Worm (Caenorhabditis elegans): ENCODE measurements around the gene daf-3.

daf-3 gene

ce11 chrX:841393-841792 is 16.1 kb upstream of the daf-3 start, which contains the start of gene F39H12.3:
F39H12.3 (minus strand) TSS chrX:841493.
- no peak for TF ChIP-seq tbx-9 (tag; optimal IDR thresholded peaks at IDR 0.05; ENCODE audit: borderline replicate concordance)
- no peak for TF ChIP-seq lsy-27 (tag; optimal IDR thresholded peaks at IDR 0.05; ENCODE audit: borderline replicate concordance, insufficient read depth)
- no peak for TF ChIP-seq B0035.1 (tag; optimal IDR thresholded peaks at IDR 0.05)
- no peak for TF ChIP-seq ccch-3 (GFP tag; optimal IDR thresholded peaks at IDR 0.05)
- no peak for TF ChIP-seq zfh-2 (GFP tag; conservative IDR thresholded peaks at IDR 0.05)
- no peak for TF ChIP-seq him-1 (tag; optimal IDR thresholded peaks at IDR 0.05)
- no peak for TF ChIP-seq atf-7 (tag; optimal IDR thresholded peaks at IDR 0.05)
- no peak for TF ChIP-seq nhr-179 (tag; optimal IDR thresholded peaks at IDR 0.05)
- TF ChIP-seq ztf-26 (tag; optimal IDR thresholded peaks at IDR 0.05) = no peak
- TF ChIP-seq somi-1 (GFP tag; optimal IDR thresholded peaks at IDR 0.05) = no peak
- no peak for TF ChIP-seq pbrm-1 (GFP tag; IDR thresholded peaks at IDR 0.05)
- TF ChIP-seq lin-40 (tag; optimal IDR thresholded peaks at IDR 0.05) = no peak
- TF ChIP-seq C17E4.6 (GFP tag; IDR thresholded peaks at IDR 0.05) = no peak
- no peak for TF ChIP-seq ztf-22 (GFP tag; optimal IDR thresholded peaks at IDR 0.05)
- TF ChIP-seq sptf-2 (GFP tag; optimal IDR thresholded peaks at IDR 0.05) = no peak
- TF ChIP-seq egl-44 (GFP tag; IDR thresholded peaks at IDR 0.05) = no peak
- TF ChIP-seq D2030.7 (GFP tag; IDR thresholded peaks at IDR 0.05) = no peak

ce11 chrX:834478-834877 is 9.2 kb upstream of the daf-3 start, which contains the start of gene F39H12.1:
F39H12.1 (plus strand) TSS chrX:834778.
- no peak for TF ChIP-seq nhr-80 (tag; optimal IDR thresholded peaks at IDR 0.05)
- TF ChIP-seq mcd-1 (GFP tag; IDR thresholded peaks at IDR 0.05) = no peak

- TF ChIP-seq ceh-100 (GFP tag; IDR thresholded peaks at IDR 0.05) = no peak
- no peak for TF ChIP-seq egl-44 (GFP tag; IDR thresholded peaks at IDR 0.05)
- TF ChIP-seq bed-1 (GFP tag; IDR thresholded peaks at IDR 0.05) = no peak
- TF ChIP-seq nhr-27 (tag; optimal IDR thresholded peaks at IDR 0.05) = no peak
- no peak for TF ChIP-seq egl-18 (GFP tag; IDR thresholded peaks at IDR 0.05)
- no peak for TF ChIP-seq let-526 (GFP tag; IDR thresholded peaks at IDR 0.05)
- no peak for TF ChIP-seq mxl-1 (tag; optimal IDR thresholded peaks at IDR 0.05)
- TF ChIP-seq tbp1 (GFP tag; optimal IDR thresholded peaks at IDR 0.05) = no peak
- TF ChIP-seq ztf-18 (tag; optimal IDR thresholded peaks at IDR 0.05) = no peak
- TF ChIP-seq C06A6.2 (GFP tag; conservative IDR thresholded peaks at IDR 0.05) = no peak
Measured at ce11 chrX:830185-830584, 4.9 kb upstream of the daf-3 start.

ce11 chrX:828603-829002 is 3.3 kb upstream of the daf-3 start, which contains the start of gene wdr-54:
wdr-54 (plus strand) TSS chrX:828903.
- TF ChIP-seq snpc-1.1 (tag; optimal IDR thresholded peaks at IDR 0.05; ENCODE audit: insufficient read depth) = no peak
- TF ChIP-seq nfya-2 (GFP tag; IDR thresholded peaks at IDR 0.05) = no peak
- no peak for TF ChIP-seq attf-6 (GFP tag; IDR thresholded peaks at IDR 0.05)
- no peak for TF ChIP-seq ets-4 (GFP tag; optimal IDR thresholded peaks at IDR 0.05)
- no peak for TF ChIP-seq unc-130 (GFP tag; optimal IDR thresholded peaks at IDR 0.05)
- no peak for TF ChIP-seq sdz-38 (tag; optimal IDR thresholded peaks at IDR 0.05)
- no peak for TF ChIP-seq xnd-1 (tag; optimal IDR thresholded peaks at IDR 0.05)
- TF ChIP-seq ztf-18 (tag; optimal IDR thresholded peaks at IDR 0.05) = no peak
- no peak for TF ChIP-seq hmg-1.2 (GFP tag; IDR thresholded peaks at IDR 0.05)
- no peak for TF ChIP-seq zim-3 (tag; optimal IDR thresholded peaks at IDR 0.05)
- no peak for TF ChIP-seq sea-2 (GFP tag; IDR thresholded peaks at IDR 0.05)
- no peak for TF ChIP-seq lin-26 (GFP tag; IDR thresholded peaks at IDR 0.05)
- TF ChIP-seq ccch-3 (GFP tag; optimal IDR thresholded peaks at IDR 0.05) = no peak
- no peak for TF ChIP-seq sptf-2 (GFP tag; optimal IDR thresholded peaks at IDR 0.05)
- no peak for TF ChIP-seq rpc-1 (optimal IDR thresholded peaks at IDR 0.05)
- TF ChIP-seq rpc-1 (tag; optimal IDR thresholded peaks at IDR 0.05) = no peak
- no peak for TF ChIP-seq ztf-28 (GFP tag; IDR thresholded peaks at IDR 0.05)
- TF ChIP-seq lin-54 (GFP tag; optimal IDR thresholded peaks at IDR 0.05) = no peak
